Worm (Caenorhabditis elegans) whole organism, L4 larva: Measurements from ENCODE around the gene T19D12.6.

ENCODE experiments used
- ama-1 ChIP-seq: fragments of 150-350 bp; optimal IDR thresholded peaks from 2 replicates; lab custom pipeline; 2014; ENCODE audit warnings: inconsistent platforms, mixed read lengths
- attf-4 ChIP-seq: sonication (generic microtip); optimal IDR thresholded peaks from 3 replicates; lab custom pipeline; 2017; ENCODE audit warnings: missing biosample characterization, missing genetic modification characterization
- ceh-28 ChIP-seq: fragments of 150-350 bp; optimal IDR thresholded peaks from 2 replicates; lab custom pipeline; 2014; ENCODE audit warnings: missing biosample characterization, missing genetic modification reagents, missing genetic modification characterization
- ceh-82 ChIP-seq: sonication (generic microtip); optimal IDR thresholded peaks from 2 replicates; lab custom pipeline; 2017; ENCODE audit warnings: missing biosample characterization, missing genetic modification characterization
- madf-5 ChIP-seq, 2 experiments: fragments of 200-800 bp; sonication (Bioruptor generic); IDR thresholded peaks; 2 replicates each; pipeline ENCODE4 v1.3.6; 2022; ENCODE audit warnings: missing compliant biosample characterization in 2 of 2, missing genetic modification characterization in 2 of 2
- mep-1 ChIP-seq: fragments of 150-350 bp; sonication (generic microtip); optimal IDR thresholded peaks from 3 replicates; lab custom pipeline; 2014; ENCODE audit warnings: missing biosample characterization, missing genetic modification characterization
- nhr-41 ChIP-seq: fragments of 200-800 bp; sonication (Bioruptor generic); IDR thresholded peaks from 2 replicates; pipeline ENCODE4 v1.3.6; 2022; ENCODE audit warnings: missing genetic modification reagents, missing genetic modification characterization, missing compliant biosample characterization
- nhr-6 ChIP-seq: fragments of 150-350 bp; optimal IDR thresholded peaks from 2 replicates; lab custom pipeline; 2014; ENCODE audit warnings: missing biosample characterization, missing genetic modification characterization
- nhr-76 ChIP-seq: fragments of 150-350 bp; optimal IDR thresholded peaks from 2 replicates; lab custom pipeline; 2014; ENCODE audit warnings: missing biosample characterization, missing genetic modification characterization
- nhr-77 ChIP-seq: fragments of 150-350 bp; optimal IDR thresholded peaks from 2 replicates; lab custom pipeline; 2014; ENCODE audit warnings: missing biosample characterization, missing genetic modification characterization
- snpc-4 ChIP-seq: fragments of 150-350 bp; optimal IDR thresholded peaks from 2 replicates; lab custom pipeline; 2014; ENCODE audit warnings: missing biosample characterization, missing genetic modification characterization
- zip-11 ChIP-seq: fragments of 200-800 bp; sonication (Bioruptor generic); IDR thresholded peaks from 2 replicates; pipeline ENCODE4 v1.3.6; 2022; ENCODE audit warnings: missing genetic modification characterization, missing compliant biosample characterization
- ztf-11 ChIP-seq: fragments of 150-350 bp; optimal IDR thresholded peaks from 2 replicates; lab custom pipeline; 2014; ENCODE audit warnings: missing biosample characterization, missing genetic modification characterization

- TF ChIP-seq mep-1 (tag; lab: Kevin White, UChicago) (no peak), nhr-77 (tag; lab: Kevin White, UChicago) (no peak), snpc-4 (tag; lab: Kevin White, UChicago) (no peak), ztf-11 (tag; lab: Kevin White, UChicago) (no peak), ceh-82 (no peak), attf-4 (tag; lab: Kevin White, UChicago) (no peak), madf-5 (GFP tag; IDR thresholded peaks at IDR 0.05; lab: Robert Waterston, UW) (no peak), nhr-76 (tag; lab: Kevin White, UChicago) (no peak), nhr-6 (tag; lab: Kevin White, UChicago) (no peak), ceh-28 (tag; lab: Kevin White, UChicago) (no peak), nhr-41 (GFP tag; lab: Robert Waterston, UW) (no peak), ama-1 (lab: Kevin White, UChicago) (no peak), zip-11 (GFP tag; lab: Robert Waterston, UW) (no peak)
Measured at ce11 chrII:6661211-6661610, 18.3 kb upstream of the T19D12.6 start, which contains the start of gene T19D12.2.
